Fruit fly (Drosophila melanogaster) whole organism, pupa: Measurements from ENCODE around the gene Tollo.

ENCODE experiments used
- CG10348 ChIP-seq: fragments of 200-800 bp; sonication (Bioruptor generic); IDR thresholded peaks from 2 replicates; pipeline ENCODE4 v1.3.6; 2022; ENCODE audit warnings: missing biosample characterization, missing genetic modification characterization
- CG12605 ChIP-seq: fragments of 200-800 bp; sonication (Bioruptor generic); IDR thresholded peaks from 2 replicates; pipeline ENCODE4 v1.3.6; 2022; ENCODE audit warnings: missing biosample characterization, missing genetic modification characterization
- CG13204 ChIP-seq: fragments of 200-800 bp; sonication (Bioruptor generic); optimal IDR thresholded peaks from 2 replicates; lab custom pipeline; 2018; ENCODE audit warnings: missing biosample characterization, mild to moderate bottlenecking, missing genetic modification characterization, moderate library complexity
- CG14655 ChIP-seq: fragments of 200-800 bp; sonication (Bioruptor generic); optimal IDR thresholded peaks from 3 replicates; lab custom pipeline; 2017; ENCODE audit warnings: mild to moderate bottlenecking, missing biosample characterization, missing genetic modification reagents, missing genetic modification characterization
- CG15710 ChIP-seq: fragments of 200-800 bp; sonication (Bioruptor generic); optimal IDR thresholded peaks from 2 replicates; lab custom pipeline; 2018; ENCODE audit warnings: missing biosample characterization, mild to moderate bottlenecking, missing genetic modification characterization, moderate library complexity
- CG17806 ChIP-seq: fragments of 200-800 bp; sonication (Bioruptor generic); optimal IDR thresholded peaks from 2 replicates; lab custom pipeline; 2018; ENCODE audit warnings: missing biosample characterization, mild to moderate bottlenecking, missing genetic modification characterization, moderate library complexity
- CG32121 ChIP-seq: fragments of 200-800 bp; sonication (Bioruptor generic); IDR thresholded peaks from 2 replicates; pipeline ENCODE4 v1.3.6; 2022; ENCODE audit warnings: missing biosample characterization, missing genetic modification characterization
- CG34367 ChIP-seq: fragments of 200-800 bp; sonication (Bioruptor generic); optimal IDR thresholded peaks from 2 replicates; lab custom pipeline; 2018; ENCODE audit warnings: missing biosample characterization, mild to moderate bottlenecking, missing genetic modification characterization
- CG4496 ChIP-seq: fragments of 200-800 bp; sonication (Bioruptor generic); IDR thresholded peaks from 3 replicates; pipeline ENCODE4 v1.3.6; 2022; ENCODE audit warnings: missing biosample characterization, missing genetic modification characterization
- CG8159 ChIP-seq: fragments of 200-800 bp; sonication (Bioruptor generic); optimal IDR thresholded peaks from 3 replicates; lab custom pipeline; 2018; ENCODE audit warnings: missing biosample characterization, mild to moderate bottlenecking, missing genetic modification characterization, moderate library complexity
- CG8301 ChIP-seq: fragments of 200-800 bp; sonication (Bioruptor generic); optimal IDR thresholded peaks from 2 replicates; lab custom pipeline; 2018; ENCODE audit warnings: missing biosample characterization, mild to moderate bottlenecking, missing genetic modification characterization
- CG9948 ChIP-seq: fragments of 200-800 bp; sonication (Bioruptor generic); optimal IDR thresholded peaks from 2 replicates; lab custom pipeline; 2018; ENCODE audit warnings: missing biosample characterization, mild to moderate bottlenecking, missing genetic modification characterization, moderate library complexity
- D1 ChIP-seq: fragments of 200-800 bp; sonication (Bioruptor generic); optimal IDR thresholded peaks from 2 replicates; lab custom pipeline; 2018; ENCODE audit warnings: missing biosample characterization, mild to moderate bottlenecking, missing genetic modification characterization, moderate library complexity
- EcR ChIP-seq: fragments of 200-800 bp; sonication (Bioruptor generic); optimal IDR thresholded peaks from 3 replicates; lab custom pipeline; 2019; ENCODE audit warnings: missing biosample characterization, missing genetic modification characterization, mild to moderate bottlenecking, moderate library complexity, missing genetic modification reagents
- Ets98B ChIP-seq: fragments of 200-800 bp; sonication (Bioruptor generic); IDR thresholded peaks from 2 replicates; pipeline ENCODE4 v1.3.6; 2022; ENCODE audit warnings: missing biosample characterization, missing genetic modification characterization
- Pif1A ChIP-seq: fragments of 200-800 bp; sonication (Bioruptor generic); optimal IDR thresholded peaks from 3 replicates; lab custom pipeline; 2016; ENCODE audit warnings: missing biosample characterization, missing genetic modification characterization
- Pif1B ChIP-seq: fragments of 200-800 bp; sonication (Bioruptor generic); optimal IDR thresholded peaks from 3 replicates; lab custom pipeline; 2016; ENCODE audit warnings: missing biosample characterization, missing genetic modification characterization
- Snoo ChIP-seq: fragments of 200-800 bp; sonication (Bioruptor generic); optimal IDR thresholded peaks from 3 replicates; lab custom pipeline; 2017; ENCODE audit warnings: missing biosample characterization, mild to moderate bottlenecking, missing genetic modification characterization, inconsistent platforms
- fd96Ca ChIP-seq: fragments of 200-800 bp; sonication (Bioruptor generic); IDR thresholded peaks from 3 replicates; pipeline ENCODE4 v1.3.6; 2022; ENCODE audit warnings: missing biosample characterization, missing genetic modification characterization
- gl ChIP-seq: fragments of 200-800 bp; sonication (Bioruptor generic); optimal IDR thresholded peaks from 2 replicates; lab custom pipeline; 2018; ENCODE audit warnings: missing biosample characterization, mild to moderate bottlenecking, missing genetic modification characterization
- rn ChIP-seq: fragments of 200-800 bp; sonication (Bioruptor generic); IDR thresholded peaks from 2 replicates; pipeline ENCODE4 v1.3.6; 2022; ENCODE audit warnings: missing biosample characterization, missing genetic modification characterization

Tollo gene

dm6 chr3L:15260593-15260992, 25.2 kb downstream of the Tollo start:
- TF ChIP-seq Pif1B (GFP tag; lab: Kevin White, UChicago) = peak; percentile 93
- TF ChIP-seq CG32121 (GFP tag; lab: Robert Waterston, UW) = peak; percentile 82
- TF ChIP-seq CG15710 (tag; lab: Kevin White, UChicago) = peak; percentile 96
- TF ChIP-seq Pif1A (GFP tag; lab: Kevin White, UChicago) = peak; percentile 94
- peak; percentile 95 for TF ChIP-seq CG14655 (GFP tag; lab: Kevin White, UChicago)
- peak; percentile 96 for TF ChIP-seq CG4496
- TF ChIP-seq rn (GFP tag; lab: Robert Waterston, UW) = peak; percentile 91
- peak; percentile 95 for TF ChIP-seq CG9948 (tag; lab: Kevin White, UChicago)
- TF ChIP-seq CG17806 (tag; lab: Kevin White, UChicago) = peak; percentile 97
- TF ChIP-seq EcR (GFP tag; lab: Kevin White, UChicago) = peak; percentile 85
- TF ChIP-seq D1 = peak; percentile 82
- TF ChIP-seq CG8159 (tag; lab: Kevin White, UChicago) = peak; percentile 95
- peak; percentile 92 for TF ChIP-seq CG12605 (GFP tag; lab: Robert Waterston, UW)
- TF ChIP-seq CG34367 (tag; lab: Kevin White, UChicago) = peak; percentile 97
- peak; percentile 94 for TF ChIP-seq CG8301 (tag; lab: Kevin White, UChicago)
- TF ChIP-seq gl = peak; percentile 92
- peak; percentile 63 for TF ChIP-seq CG10348 (GFP tag; lab: Robert Waterston, UW)
- peak; percentile 91 for TF ChIP-seq Snoo (tag; lab: Kevin White, UChicago)
- peak; percentile 92 for TF ChIP-seq CG13204 (GFP tag; lab: Kevin White, UChicago)
- TF ChIP-seq fd96Ca = peak; percentile 88
- TF ChIP-seq Ets98B (GFP tag; lab: Robert Waterston, UW) = peak; percentile 93

dm6 chr3L:15261067-15261506, 25.7 kb downstream of the Tollo start:
- TF ChIP-seq CG13204 (GFP tag; lab: Kevin White, UChicago) (peak; percentile 57), gl (peak; percentile 36), fd96Ca (peak; percentile 11; the same call in 1 of the 3 replicates), CG4496 (peak; percentile 66), CG15710 (tag; lab: Kevin White, UChicago) (peak; percentile 94), Ets98B (GFP tag; lab: Robert Waterston, UW) (peak; percentile 62), CG8301 (tag; lab: Kevin White, UChicago) (peak; percentile 89), CG12605 (GFP tag; lab: Robert Waterston, UW) (peak; percentile 57), CG17806 (tag; lab: Kevin White, UChicago) (peak; percentile 92), Pif1A (GFP tag; lab: Kevin White, UChicago) (peak; percentile 77), CG34367 (tag; lab: Kevin White, UChicago) (peak; percentile 85), CG10348 (GFP tag; lab: Robert Waterston, UW) (no peak), D1 (peak; percentile 71), Pif1B (GFP tag; lab: Kevin White, UChicago) (peak; percentile 82), CG32121 (GFP tag; lab: Robert Waterston, UW) (peak; percentile 66), rn (GFP tag; lab: Robert Waterston, UW) (0 out of 2 replicates have a peak, but pooled peaks have one; percentile 12), EcR (GFP tag; lab: Kevin White, UChicago) (no peak), Snoo (tag; lab: Kevin White, UChicago) (peak; percentile 82), CG9948 (tag; lab: Kevin White, UChicago) (peak; percentile 84), CG8159 (tag; lab: Kevin White, UChicago) (peak; percentile 93), CG14655 (GFP tag; lab: Kevin White, UChicago) (peak; percentile 84)

DNA sequence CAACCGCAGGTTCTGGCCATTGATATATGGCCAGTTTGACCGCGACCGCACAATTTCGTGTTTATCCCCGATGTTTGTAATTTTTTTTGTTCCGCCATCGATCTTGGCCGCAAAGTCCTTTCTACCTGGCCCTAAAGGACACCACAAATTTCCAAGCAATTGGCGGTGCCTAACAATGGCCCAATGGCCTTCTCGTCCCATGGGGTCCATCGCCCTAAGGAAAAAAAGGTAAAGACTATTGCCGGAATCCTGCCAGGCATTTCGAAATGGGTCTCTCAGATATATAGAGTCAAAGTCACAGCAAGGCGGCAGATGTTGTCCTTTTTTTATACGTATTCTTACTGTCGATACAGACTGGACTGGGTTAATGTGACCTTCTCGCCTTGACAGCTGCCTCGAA, 26.6 kb downstream of the Tollo start:
- TF ChIP-seq CG12605 (GFP tag; lab: Robert Waterston, UW) (no peak), Snoo (tag; lab: Kevin White, UChicago) (no peak), gl (no peak), CG17806 (tag; lab: Kevin White, UChicago) (no peak), EcR (GFP tag; lab: Kevin White, UChicago) (no peak), Pif1A (GFP tag; lab: Kevin White, UChicago) (no peak), CG34367 (tag; lab: Kevin White, UChicago) (no peak), CG13204 (GFP tag; lab: Kevin White, UChicago) (no peak)
- TF ChIP-seq, all 21 proteins: peak for 0

DNA sequence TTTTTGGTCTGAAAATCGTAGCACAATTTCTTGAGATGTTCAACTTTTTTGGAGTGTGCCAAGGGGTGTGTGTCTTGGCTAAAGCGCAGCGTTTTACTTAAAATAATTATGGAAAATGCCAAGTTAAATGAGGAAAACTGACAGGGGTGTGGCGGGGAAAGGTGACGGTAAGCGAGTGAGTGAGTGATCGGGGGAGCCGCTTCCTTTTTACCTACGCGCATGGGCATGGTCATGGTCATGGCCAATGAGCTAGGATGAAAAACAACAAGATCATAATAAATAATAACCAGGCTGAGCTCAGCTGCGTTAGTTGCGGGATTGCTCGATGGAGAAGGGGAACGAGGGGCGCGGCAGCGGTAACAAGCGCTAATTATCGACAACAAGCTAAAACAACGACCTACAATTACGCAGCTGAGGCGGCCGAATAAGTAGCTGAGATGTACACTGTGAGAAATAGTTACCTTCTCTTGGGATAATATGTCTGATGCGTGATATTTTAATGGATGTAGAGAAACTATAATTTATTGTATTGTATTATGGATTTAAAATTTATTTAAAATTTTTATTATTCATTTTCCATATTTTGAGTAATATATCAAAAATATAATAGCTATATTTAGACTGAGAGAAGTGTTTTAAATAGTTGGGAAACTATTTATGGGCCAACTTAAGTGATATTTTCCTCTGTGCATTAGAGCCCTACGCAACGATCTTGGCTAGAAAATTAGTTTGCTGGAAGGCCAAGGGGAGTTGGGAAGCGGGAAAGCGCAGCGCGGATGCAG, 29.0 kb downstream of the Tollo start:
- TF ChIP-seq Ets98B (GFP tag; lab: Robert Waterston, UW) = no peak; the same call in 1 of the 2 replicates
- TF ChIP-seq fd96Ca = no peak
- peak; percentile 23 for TF ChIP-seq CG13204 (GFP tag; lab: Kevin White, UChicago)
- peak; percentile 71 for TF ChIP-seq D1
- peak; percentile 87 for TF ChIP-seq CG8159 (tag; lab: Kevin White, UChicago)
- peak; percentile 43 for TF ChIP-seq Pif1B (GFP tag; lab: Kevin White, UChicago)
- no peak; the same call in 1 of the 2 replicates for TF ChIP-seq rn (GFP tag; lab: Robert Waterston, UW)
- TF ChIP-seq CG15710 (tag; lab: Kevin White, UChicago) = peak; percentile 79
- TF ChIP-seq CG4496 = peak; percentile 18; the same call in 1 of the 3 replicates
- no peak for TF ChIP-seq Snoo (tag; lab: Kevin White, UChicago)
- TF ChIP-seq gl = no peak
- peak; percentile 88 for TF ChIP-seq CG9948 (tag; lab: Kevin White, UChicago)
- TF ChIP-seq CG34367 (tag; lab: Kevin White, UChicago) = peak; percentile 75
- TF ChIP-seq CG10348 (GFP tag; lab: Robert Waterston, UW) = no peak
- TF ChIP-seq CG12605 (GFP tag; lab: Robert Waterston, UW) = no peak; the same call in 1 of the 2 replicates
- no peak for TF ChIP-seq EcR (GFP tag; lab: Kevin White, UChicago)
- TF ChIP-seq Pif1A (GFP tag; lab: Kevin White, UChicago) = peak; percentile 26
- TF ChIP-seq CG17806 (tag; lab: Kevin White, UChicago) = peak; percentile 82
- TF ChIP-seq CG8301 (tag; lab: Kevin White, UChicago) = peak; percentile 82
- peak; percentile 19; the same call in 1 of the 2 replicates for TF ChIP-seq CG32121 (GFP tag; lab: Robert Waterston, UW)
- peak; percentile 93 for TF ChIP-seq CG14655 (GFP tag; lab: Kevin White, UChicago)
